Worm (Caenorhabditis elegans): Measurements from ENCODE around the gene pcp-4.

pcp-4 gene

DNA sequence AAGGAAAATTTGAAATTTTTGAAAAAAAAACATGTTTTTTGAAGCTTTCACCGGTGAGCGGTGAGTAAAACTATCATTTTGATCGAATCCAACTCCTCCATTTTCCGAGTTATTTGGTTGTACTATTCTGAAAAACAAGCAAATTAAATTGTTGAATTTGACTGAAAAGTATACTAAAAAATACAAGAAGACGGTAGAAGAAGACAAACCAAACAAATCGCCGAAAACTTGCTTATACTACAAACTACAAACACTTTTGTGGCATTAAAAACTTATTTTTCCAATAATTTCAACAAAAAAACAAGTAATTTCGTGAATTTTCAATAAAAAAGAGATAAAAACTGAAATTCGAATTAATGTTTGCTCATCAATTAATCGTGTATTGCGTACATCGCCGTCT lies 52.2 kb downstream of the pcp-4 start, which contains the start of gene fbxa-194:
Gene fbxa-194, minus strand, starts transcription at position 101 of the 400 bp plus-strand sequence.
- TF ChIP-seq ama-1 (optimal IDR thresholded peaks at IDR 0.05) = no peak
- TF ChIP-seq snpc-4 (tag; optimal IDR thresholded peaks at IDR 0.05) = no peak
- no peak for TF ChIP-seq nhr-237 (tag; optimal IDR thresholded peaks at IDR 0.05)
- no peak for TF ChIP-seq nhr-12 (tag; optimal IDR thresholded peaks at IDR 0.05)

- TF ChIP-seq mdl-1 (tag; optimal IDR thresholded peaks at IDR 0.05) = no peak
Measured at ce11 chrV:19777227-19777626, 53.6 kb downstream of the pcp-4 start, which contains the start of gene fbxa-118. Gene fbxa-118, minus strand, starts transcription at chrV:19777327.

All from whole organism, L2 larva.